Worm (Caenorhabditis elegans): ENCODE measurements around the gene arrd-9.

DNA sequence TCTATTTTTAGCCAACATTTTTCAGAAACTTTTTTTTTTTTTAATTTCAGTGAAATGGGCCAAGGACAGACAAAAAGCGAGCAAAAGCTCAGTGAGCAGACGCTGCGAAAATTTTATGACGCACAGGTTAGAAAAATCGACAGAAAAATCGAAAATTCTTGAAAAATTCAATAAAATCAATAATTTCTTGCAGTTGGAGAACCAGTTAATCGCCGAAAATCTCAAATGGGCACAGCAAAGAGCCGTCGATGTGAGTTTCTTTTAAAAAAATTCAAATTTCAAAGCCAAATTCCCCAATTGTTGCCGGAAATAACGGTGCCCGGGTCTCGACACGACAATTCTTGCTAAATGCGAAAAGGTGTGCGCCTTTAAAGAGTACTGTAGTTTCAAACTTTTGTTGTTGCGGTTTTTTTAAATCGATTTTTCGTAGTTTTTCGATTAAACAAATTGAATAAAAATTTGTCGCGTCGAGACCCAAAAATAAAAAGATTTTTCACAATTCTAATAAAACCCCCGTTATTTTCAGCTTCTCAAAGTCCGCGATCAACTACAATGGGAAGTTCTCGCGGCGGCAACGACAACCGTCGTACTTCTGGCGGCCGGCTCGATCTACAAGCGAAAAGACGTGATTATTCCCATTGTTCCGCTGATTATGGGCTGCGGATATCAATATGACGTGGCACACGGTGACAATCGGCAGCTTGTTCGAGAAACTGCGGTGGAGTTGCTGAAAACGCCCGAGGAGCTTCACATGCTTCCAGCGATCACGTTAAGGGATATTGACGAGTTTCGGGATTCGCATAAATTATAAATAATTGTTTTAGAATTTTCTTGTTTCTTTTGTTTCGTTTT lies 19.9 kb downstream of the arrd-9 start, which contains the start of gene tag-280:
- TF ChIP-seq egl-44 (GFP tag; IDR thresholded peaks at IDR 0.05) (no peak), ama-1 (optimal IDR thresholded peaks at IDR 0.05) (no peak), ama-1 (GFP tag; optimal IDR thresholded peaks at IDR 0.05) (no peak), F57A8.1 (GFP tag; optimal IDR thresholded peaks at IDR 0.05) (no peak), unc-130 (GFP tag; optimal IDR thresholded peaks at IDR 0.05) (no peak), die-1 (tag; optimal IDR thresholded peaks at IDR 0.05) (no peak), Y79H2A.3 (GFP tag; conservative IDR thresholded peaks at IDR 0.05) (no peak), hlh-12 (tag; optimal IDR thresholded peaks at IDR 0.05) (no peak), ztf-22 (GFP tag; optimal IDR thresholded peaks at IDR 0.05) (no peak), madf-10 (tag; optimal IDR thresholded peaks at IDR 0.05) (no peak), nfyb-1 (GFP tag; IDR thresholded peaks at IDR 0.05) (no peak)
